Worm (Caenorhabditis elegans) whole organism, early embryonic: Measurements from ENCODE around the gene srw-82.

Source experiments
- B0310.2 ChIP-seq: sonication (generic microtip); optimal IDR thresholded peaks from 2 replicates; lab custom pipeline; 2016; ENCODE audit warnings: mild to moderate bottlenecking, missing genetic modification characterization, missing compliant biosample characterization
- F13C5.2 ChIP-seq: sonication (generic microtip); optimal IDR thresholded peaks from 2 replicates; lab custom pipeline; 2017; ENCODE audit warnings: mild to moderate bottlenecking, missing genetic modification characterization, inconsistent platforms, missing compliant biosample characterization
- aly-1 ChIP-seq: sonication (generic microtip); optimal IDR thresholded peaks from 2 replicates; lab custom pipeline; 2016; ENCODE audit warnings: missing genetic modification characterization, missing compliant biosample characterization
- ama-1 ChIP-seq: fragments of 150-350 bp; optimal IDR thresholded peaks from 2 replicates; lab custom pipeline; 2014
- ceh-13 ChIP-seq: fragments of 200-800 bp; sonication (Bioruptor generic); optimal IDR thresholded peaks from 2 replicates; lab custom pipeline; 2018; ENCODE audit warnings: mild to moderate bottlenecking, missing genetic modification characterization, missing compliant biosample characterization
- ceh-36 ChIP-seq: sonication (generic microtip); optimal IDR thresholded peaks from 2 replicates; lab custom pipeline; 2016; ENCODE audit warnings: missing genetic modification characterization, inconsistent platforms, missing compliant biosample characterization
- ets-7 ChIP-seq: sonication (generic microtip); optimal IDR thresholded peaks from 2 replicates; lab custom pipeline; 2016; ENCODE audit warnings: missing genotype, missing genetic modification characterization, missing compliant biosample characterization
- flt-1 ChIP-seq: fragments of 200-800 bp; sonication (Bioruptor generic); IDR thresholded peaks from 2 replicates; pipeline ENCODE4 v1.3.6; 2022; ENCODE audit warnings: missing genetic modification characterization, missing compliant biosample characterization
- hmbx-1 ChIP-seq: sonication (generic microtip); optimal IDR thresholded peaks from 2 replicates; lab custom pipeline; 2016; ENCODE audit warnings: mild to moderate bottlenecking, missing genetic modification characterization, missing compliant biosample characterization
- hmg-4 ChIP-seq: fragments of 200-800 bp; sonication (Bioruptor generic); optimal IDR thresholded peaks from 2 replicates; lab custom pipeline; 2018; ENCODE audit warnings: mild to moderate bottlenecking, missing genetic modification characterization, missing compliant biosample characterization
- hnd-1 ChIP-seq: sonication (generic microtip); optimal IDR thresholded peaks from 2 replicates; lab custom pipeline; 2016; ENCODE audit warnings: missing genetic modification characterization, missing compliant biosample characterization
- pes-1 ChIP-seq: fragments of 200-800 bp; sonication (Bioruptor generic); IDR thresholded peaks from 2 replicates; pipeline ENCODE4 v1.3.6; 2022; ENCODE audit warnings: missing genetic modification reagents, missing genetic modification characterization, missing compliant biosample characterization
- scrt-1 ChIP-seq: fragments of 200-800 bp; sonication (Bioruptor generic); IDR thresholded peaks from 2 replicates; pipeline ENCODE4 v1.3.6; 2022; ENCODE audit warnings: missing genetic modification characterization, missing compliant biosample characterization
- sea-1 ChIP-seq: fragments of 200-800 bp; sonication (Bioruptor generic); conservative IDR thresholded peaks from 2 replicates; pipeline ENCODE4 v1.3.6; 2022; ENCODE audit warnings: missing genetic modification characterization, missing compliant biosample characterization
- tbx-11 ChIP-seq: fragments of 200-800 bp; sonication (Bioruptor generic); IDR thresholded peaks from 2 replicates; pipeline ENCODE4 v1.3.6; 2022; ENCODE audit warnings: missing genetic modification characterization, missing compliant biosample characterization
- tbx-37 ChIP-seq: fragments of 200-800 bp; sonication (Bioruptor generic); conservative IDR thresholded peaks from 2 replicates; pipeline ENCODE4 v1.3.6; 2022; ENCODE audit warnings: missing genetic modification reagents, missing genetic modification characterization, missing compliant biosample characterization
- tra-4 ChIP-seq: sonication (generic microtip); optimal IDR thresholded peaks from 2 replicates; lab custom pipeline; 2017; ENCODE audit warnings: missing genetic modification characterization, missing compliant biosample characterization

The srw-82 gene

DNA sequence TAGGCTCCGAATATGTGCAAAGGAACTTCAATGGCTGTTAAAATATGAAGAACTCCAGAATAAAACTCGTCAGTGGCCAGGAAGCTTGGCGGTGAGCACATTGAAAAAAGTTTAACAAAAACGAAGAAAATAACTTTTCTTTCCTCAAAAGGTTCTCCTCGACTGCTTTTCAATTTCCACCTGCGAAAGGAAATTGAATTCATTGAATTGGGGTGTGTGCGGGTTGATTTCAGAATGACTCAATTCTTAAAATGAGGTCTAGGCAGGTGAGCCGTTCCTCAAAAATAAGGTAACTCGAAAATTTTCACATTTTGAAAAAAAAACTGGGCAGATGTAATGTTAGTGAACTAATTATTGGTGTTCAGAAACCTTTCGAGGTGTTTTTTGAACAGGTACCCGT, 41.9 kb downstream of the srw-82 start, which contains the start of gene srh-182:
Gene srh-182, minus strand, starts transcription at position 101 of the 400 bp plus-strand sequence.
- no peak for TF ChIP-seq aly-1 (tag; lab: Kevin White, UChicago)
- TF ChIP-seq tra-4 (tag; lab: Kevin White, UChicago), result no peak
- TF ChIP-seq pes-1, result no peak

DNA sequence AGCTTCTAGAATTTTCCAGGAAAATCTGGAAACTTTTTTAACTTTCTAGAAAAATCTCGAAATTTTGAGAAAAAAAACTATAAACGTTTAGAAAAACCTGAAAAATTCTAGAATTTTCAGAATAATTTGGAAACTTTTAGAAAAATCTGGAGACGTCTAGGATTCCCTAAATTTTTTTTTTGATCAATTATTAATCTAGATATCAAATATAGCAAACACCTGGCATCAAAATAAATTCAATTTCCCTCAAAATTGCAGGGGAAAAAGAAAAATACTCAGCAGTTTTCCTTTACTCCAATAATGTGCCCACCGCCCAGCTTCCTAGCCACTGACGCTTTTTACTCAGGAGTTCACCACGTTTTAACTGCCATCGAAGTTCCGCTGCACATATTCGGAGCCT, 42.7 kb downstream of the srw-82 start, which contains the start of gene srh-181:
Gene srh-181, plus strand, starts transcription at position 301 of the 400 bp plus-strand sequence.
- TF ChIP-seq hnd-1 (tag; lab: Kevin White, UChicago) (no peak), ceh-36 (tag; lab: Kevin White, UChicago) (no peak), hmg-4 (GFP tag; lab: Kevin White, UChicago) (no peak), F13C5.2 (tag; lab: Kevin White, UChicago) (no peak), ceh-13 (GFP tag; lab: Kevin White, UChicago) (no peak), tbx-11 (GFP tag; lab: Robert Waterston, UW) (no peak), sea-1 (GFP tag; lab: Robert Waterston, UW) (no peak), B0310.2 (tag; lab: Kevin White, UChicago) (no peak), flt-1 (GFP tag; lab: Robert Waterston, UW) (no peak), hmbx-1 (no peak), ama-1 (lab: Kevin White, UChicago) (no peak), ets-7 (tag; lab: Kevin White, UChicago) (no peak), aly-1 (tag; lab: Kevin White, UChicago) (no peak), tbx-37 (GFP tag; lab: Robert Waterston, UW) (no peak), pes-1 (no peak), scrt-1 (GFP tag; lab: Robert Waterston, UW) (no peak), tra-4 (tag; lab: Kevin White, UChicago) (no peak)

DNA sequence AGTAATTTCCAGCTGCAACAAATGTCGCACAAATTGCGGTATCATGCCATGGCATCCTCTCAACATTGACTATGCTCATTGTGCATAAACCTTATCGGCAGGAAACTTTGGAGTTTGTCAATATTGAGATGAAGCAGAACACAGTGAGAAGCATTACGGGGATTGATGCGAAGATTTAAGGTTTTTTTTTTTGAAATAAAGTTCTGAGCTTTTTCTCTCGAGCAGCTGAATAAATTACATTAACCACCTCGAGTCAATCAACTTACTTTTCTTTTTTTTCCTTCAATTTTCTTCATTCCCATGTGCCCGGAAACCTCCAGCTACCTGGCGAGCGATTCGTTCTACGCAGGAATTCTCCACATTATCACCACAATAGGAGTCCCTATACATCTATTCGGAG, 44.5 kb downstream of the srw-82 start, which contains the start of gene srh-179:
Gene srh-179, plus strand, starts transcription at position 301 of the 400 bp plus-strand sequence.
- TF ChIP-seq B0310.2 (tag; lab: Kevin White, UChicago) (no peak), tra-4 (tag; lab: Kevin White, UChicago) (no peak), hmg-4 (GFP tag; lab: Kevin White, UChicago) (no peak), sea-1 (GFP tag; lab: Robert Waterston, UW) (no peak), flt-1 (GFP tag; lab: Robert Waterston, UW) (no peak), tbx-11 (GFP tag; lab: Robert Waterston, UW) (no peak), ceh-36 (tag; lab: Kevin White, UChicago) (no peak), aly-1 (tag; lab: Kevin White, UChicago) (no peak), ets-7 (tag; lab: Kevin White, UChicago) (no peak), hmbx-1 (no peak), scrt-1 (GFP tag; lab: Robert Waterston, UW) (no peak)

DNA sequence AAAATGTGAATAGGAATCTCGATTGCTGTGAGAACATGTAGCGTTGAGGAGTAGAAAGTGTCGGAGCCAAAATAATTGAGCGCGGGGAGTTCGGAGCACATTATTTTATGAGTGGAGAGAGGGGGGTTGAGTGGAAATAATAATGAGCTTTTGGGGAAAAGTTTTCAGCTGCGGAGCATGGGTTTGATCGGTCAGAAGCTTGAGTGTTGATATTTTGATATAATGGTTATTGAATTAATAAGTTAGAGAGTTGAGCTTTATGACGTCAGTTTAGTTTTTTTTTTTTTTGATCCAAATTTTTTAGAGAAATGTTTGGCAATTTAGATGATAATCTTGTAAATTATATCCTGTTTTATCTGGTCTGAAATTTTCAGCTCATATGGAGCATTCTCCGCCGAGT, 48.7 kb downstream of the srw-82 start, which contains the start of gene srh-178:
Gene srh-178, minus strand, starts transcription at position 101 of the 400 bp plus-strand sequence.
- TF ChIP-seq aly-1 (tag; lab: Kevin White, UChicago) (no peak), flt-1 (GFP tag; lab: Robert Waterston, UW) (no peak), tbx-37 (GFP tag; lab: Robert Waterston, UW) (no peak), pes-1 (no peak), B0310.2 (tag; lab: Kevin White, UChicago) (no peak), ceh-36 (tag; lab: Kevin White, UChicago) (no peak), ama-1 (lab: Kevin White, UChicago) (no peak), sea-1 (GFP tag; lab: Robert Waterston, UW) (no peak), hmg-4 (GFP tag; lab: Kevin White, UChicago) (no peak), hmbx-1 (no peak), tbx-11 (GFP tag; lab: Robert Waterston, UW) (no peak), ets-7 (tag; lab: Kevin White, UChicago) (no peak), scrt-1 (GFP tag; lab: Robert Waterston, UW) (no peak)
